Worm (Caenorhabditis elegans): ENCODE measurements around the gene best-20.

DNA sequence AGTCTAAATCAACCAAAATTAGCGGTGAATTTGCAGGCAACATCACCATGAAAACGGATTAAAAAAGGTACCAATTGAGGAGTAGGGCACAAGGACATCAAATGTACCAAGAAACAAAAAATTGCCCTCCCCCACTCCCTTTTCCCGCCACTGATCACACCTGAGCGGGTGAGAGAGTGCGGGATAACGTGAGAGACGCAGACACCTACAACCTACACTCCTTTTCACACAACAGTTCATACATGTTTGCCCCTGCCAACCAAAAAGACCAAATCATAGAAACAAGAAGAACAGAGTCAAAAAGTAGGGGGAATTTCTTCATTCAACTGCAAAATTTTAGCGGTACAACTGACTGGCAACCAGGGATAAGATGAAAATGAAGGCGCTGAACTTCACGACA is 3.7 kb upstream of the best-20 start:
- TF ChIP-seq cnd-1 (tag; optimal IDR thresholded peaks at IDR 0.05) (no peak), bed-3 (GFP tag; optimal IDR thresholded peaks at IDR 0.05) (no peak), pha-4 (tag; optimal IDR thresholded peaks at IDR 0.05) (no peak), nhr-76 (tag; optimal IDR thresholded peaks at IDR 0.05) (no peak), ztf-11 (tag; optimal IDR thresholded peaks at IDR 0.05) (no peak), snpc-4 (tag; optimal IDR thresholded peaks at IDR 0.05) (no peak), ces-1 (GFP tag; optimal IDR thresholded peaks at IDR 0.05) (no peak), mab-5 (tag; optimal IDR thresholded peaks at IDR 0.05) (no peak), unc-39 (tag; optimal IDR thresholded peaks at IDR 0.05) (no peak), lin-13 (tag; optimal IDR thresholded peaks at IDR 0.05) (no peak), mls-2 (tag; optimal IDR thresholded peaks at IDR 0.05) (no peak), mep-1 (tag; optimal IDR thresholded peaks at IDR 0.05) (no peak), elt-3 (tag; optimal IDR thresholded peaks at IDR 0.05) (no peak), ceh-83 (GFP tag; optimal IDR thresholded peaks at IDR 0.05) (no peak)

All from whole organism, mixed stage, embryonic.